Fruit fly (Drosophila melanogaster): ENCODE data around the gene CG15385.
A peak's percentile ranks its signal among the peaks of the same experiment; 100 is the strongest.

CG15385 gene

DNA sequence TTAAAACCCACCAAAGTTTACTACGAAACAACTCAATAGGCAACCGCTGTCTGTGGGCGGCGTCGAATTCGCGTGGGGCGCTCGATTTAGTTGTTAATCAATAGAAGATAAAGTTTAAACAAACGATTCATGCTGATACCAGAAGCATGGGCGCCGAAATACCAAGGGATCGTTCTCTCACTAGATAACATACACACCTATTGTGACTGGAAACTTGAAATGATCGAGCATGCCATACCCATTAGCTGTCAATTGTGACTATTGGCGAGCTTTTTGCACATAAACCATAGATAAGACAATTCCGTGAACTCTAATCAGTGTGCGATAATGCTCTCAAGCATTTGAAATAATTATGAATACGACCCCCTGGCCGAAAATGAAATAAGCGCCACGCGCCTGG, 33.0 kb downstream of the CG15385 start:
- TF ChIP-seq fd96Ca (GFP tag; IDR thresholded peaks at IDR 0.05) (0 out of 3 replicates have a peak, but pooled peaks have one; percentile 5), D1 (tag; optimal IDR thresholded peaks at IDR 0.05) (no peak), Snoo (tag; optimal IDR thresholded peaks at IDR 0.05) (no peak)

DNA sequence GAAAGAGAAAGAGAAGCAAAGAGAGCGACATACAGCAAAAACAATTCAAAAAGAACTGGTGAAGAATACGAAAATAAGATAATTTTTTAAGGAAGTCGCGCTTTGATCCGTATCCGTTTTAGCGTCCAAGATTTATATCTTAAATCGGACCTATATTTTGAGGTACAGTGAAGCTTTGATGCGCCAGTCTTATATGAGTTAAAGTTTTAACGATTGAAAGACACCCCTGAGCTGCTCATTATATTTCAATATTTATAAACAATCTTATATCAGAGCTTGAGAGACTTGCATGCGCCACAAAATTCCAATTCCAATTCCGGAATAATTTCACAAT, 33.6 kb downstream of the CG15385 start:
- TF ChIP-seq Pif1B (GFP tag; optimal IDR thresholded peaks at IDR 0.05): no peak
- no peak for TF ChIP-seq CG32121 (GFP tag; IDR thresholded peaks at IDR 0.05)
- TF ChIP-seq CG12605 (GFP tag; IDR thresholded peaks at IDR 0.05): 0 out of 2 replicates have a peak, but pooled peaks have one; percentile 23
- no peak for TF ChIP-seq CG8301 (tag; optimal IDR thresholded peaks at IDR 0.05)
- TF ChIP-seq Ets98B (GFP tag; IDR thresholded peaks at IDR 0.05): peak; percentile 19
- TF ChIP-seq CG4496 (GFP tag; IDR thresholded peaks at IDR 0.05): peak; percentile 49

DNA sequence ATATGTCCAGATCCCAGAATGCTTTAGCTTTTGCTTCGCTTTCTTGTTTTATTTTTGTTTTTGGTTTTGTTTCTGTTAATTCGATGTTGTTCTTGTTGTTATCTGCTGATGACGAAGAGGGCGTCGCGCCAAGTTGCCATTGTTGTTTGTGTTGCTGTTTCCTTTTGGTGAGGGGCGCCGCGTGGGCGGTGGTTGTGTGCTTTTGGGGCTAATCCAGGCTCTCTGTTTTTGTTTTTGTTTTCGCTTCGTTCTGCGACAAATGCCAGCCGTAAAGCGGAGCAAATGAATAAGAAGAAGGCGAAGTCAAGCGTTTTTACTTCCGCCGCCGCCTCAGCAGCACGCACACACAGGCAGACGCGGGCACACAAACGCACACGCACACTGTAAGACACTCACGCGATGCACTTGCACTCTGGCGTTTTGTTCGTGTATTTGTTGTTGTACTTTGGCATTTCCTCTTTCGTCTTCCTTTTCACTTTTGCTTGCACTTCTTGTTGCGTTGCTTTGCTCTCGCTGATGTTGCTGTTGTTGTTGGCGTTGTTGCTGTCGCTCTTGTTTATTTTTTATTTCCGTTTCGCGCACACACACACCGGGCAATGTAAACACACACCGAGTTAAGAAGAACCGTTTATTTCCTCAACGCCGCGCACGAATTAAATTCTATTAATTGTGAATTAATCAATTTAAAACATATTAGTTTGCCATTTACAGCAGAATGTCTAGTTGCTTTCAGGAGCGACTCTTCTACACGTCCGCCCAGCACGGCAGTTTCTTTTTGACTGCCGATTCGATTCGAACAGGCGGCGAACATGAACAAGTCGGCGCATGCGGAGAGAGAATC, 34.2 kb downstream of the CG15385 start, which contains the start of gene aop:
aop (minus strand) TSS at position 786 of the 841 bp plus-strand sequence.
- TF ChIP-seq Snoo (tag; optimal IDR thresholded peaks at IDR 0.05) (peak; percentile 30), CG32121 (GFP tag; IDR thresholded peaks at IDR 0.05) (no peak), Pif1A (GFP tag; optimal IDR thresholded peaks at IDR 0.05) (peak; percentile 38), CG17806 (tag; optimal IDR thresholded peaks at IDR 0.05) (no peak), D1 (tag; optimal IDR thresholded peaks at IDR 0.05) (no peak), rn (GFP tag; IDR thresholded peaks at IDR 0.05) (0 out of 2 replicates have a peak, but pooled peaks have one; percentile 36), CG8301 (tag; optimal IDR thresholded peaks at IDR 0.05) (peak; percentile 10), gl (tag; optimal IDR thresholded peaks at IDR 0.05) (peak; percentile 22), CG34367 (tag; optimal IDR thresholded peaks at IDR 0.05) (peak; percentile 42), EcR (GFP tag; optimal IDR thresholded peaks at IDR 0.05) (peak; percentile 77), CG4496 (GFP tag; IDR thresholded peaks at IDR 0.05) (0 out of 3 replicates have a peak, but pooled peaks have one; percentile 23), Ets98B (GFP tag; IDR thresholded peaks at IDR 0.05) (no peak), CG8159 (tag; optimal IDR thresholded peaks at IDR 0.05) (peak; percentile 24), Pif1B (GFP tag; optimal IDR thresholded peaks at IDR 0.05) (peak; percentile 44), CG9948 (tag; optimal IDR thresholded peaks at IDR 0.05) (peak; percentile 5), CG13204 (GFP tag; optimal IDR thresholded peaks at IDR 0.05) (peak; percentile 57), fd96Ca (GFP tag; IDR thresholded peaks at IDR 0.05) (no peak; the same call in 2 of the 3 replicates), CG10348 (GFP tag; IDR thresholded peaks at IDR 0.05) (no peak), CG12605 (GFP tag; IDR thresholded peaks at IDR 0.05) (no peak), CG15710 (tag; optimal IDR thresholded peaks at IDR 0.05) (no peak), CG14655 (GFP tag; optimal IDR thresholded peaks at IDR 0.05) (peak; percentile 30)

DNA sequence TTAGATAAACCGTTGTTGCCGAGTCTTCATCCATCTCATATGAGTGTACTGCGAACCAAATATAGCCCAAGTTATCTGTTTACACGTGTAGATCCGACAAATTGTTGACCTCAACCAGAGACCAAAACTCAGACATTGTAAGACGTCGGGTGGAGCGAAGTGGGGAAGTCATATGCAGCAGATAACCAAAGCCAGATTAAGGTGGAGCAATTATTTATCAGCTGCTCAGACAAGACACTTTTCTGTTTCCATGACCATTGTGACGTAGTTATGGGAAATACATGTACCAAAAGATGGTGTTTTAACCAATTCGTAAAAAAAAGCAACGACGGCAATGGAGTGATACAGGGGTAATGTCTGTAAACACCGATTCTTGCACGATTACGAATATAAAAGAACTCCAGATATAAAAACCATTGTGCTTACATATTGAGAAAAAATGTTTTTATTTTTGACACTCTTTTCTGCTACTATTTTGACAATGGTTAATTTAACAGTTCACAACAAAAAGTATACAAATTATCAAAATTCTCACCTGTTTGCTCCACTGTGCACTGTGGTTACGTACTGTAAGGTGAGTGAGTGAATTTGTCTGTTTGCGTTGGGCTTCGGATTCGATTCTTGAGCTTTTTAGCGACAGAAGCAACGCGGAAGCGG, 34.9 kb downstream of the CG15385 start:
- peak; percentile 50 for TF ChIP-seq CG8301 (tag; optimal IDR thresholded peaks at IDR 0.05)
- TF ChIP-seq CG4496 (GFP tag; IDR thresholded peaks at IDR 0.05): peak; percentile 69; the same call in 2 of the 3 replicates
- peak; percentile 41 for TF ChIP-seq CG17806 (tag; optimal IDR thresholded peaks at IDR 0.05)
- peak; percentile 58 for TF ChIP-seq CG14655 (GFP tag; optimal IDR thresholded peaks at IDR 0.05)
- peak; percentile 75 for TF ChIP-seq Snoo (tag; optimal IDR thresholded peaks at IDR 0.05)
- TF ChIP-seq CG8159 (tag; optimal IDR thresholded peaks at IDR 0.05): peak; percentile 66
- TF ChIP-seq CG34367 (tag; optimal IDR thresholded peaks at IDR 0.05): peak; percentile 41
- peak; percentile 33; the same call in 1 of the 2 replicates for TF ChIP-seq rn (GFP tag; IDR thresholded peaks at IDR 0.05)
- TF ChIP-seq CG15710 (tag; optimal IDR thresholded peaks at IDR 0.05): peak; percentile 45
- TF ChIP-seq CG9948 (tag; optimal IDR thresholded peaks at IDR 0.05): peak; percentile 42
- TF ChIP-seq CG10348 (GFP tag; IDR thresholded peaks at IDR 0.05): no peak
- no peak for TF ChIP-seq Ets98B (GFP tag; IDR thresholded peaks at IDR 0.05)
- peak; percentile 68 for TF ChIP-seq Pif1A (GFP tag; optimal IDR thresholded peaks at IDR 0.05)
- peak; percentile 64 for TF ChIP-seq Pif1B (GFP tag; optimal IDR thresholded peaks at IDR 0.05)
- TF ChIP-seq fd96Ca (GFP tag; IDR thresholded peaks at IDR 0.05): no peak

DNA sequence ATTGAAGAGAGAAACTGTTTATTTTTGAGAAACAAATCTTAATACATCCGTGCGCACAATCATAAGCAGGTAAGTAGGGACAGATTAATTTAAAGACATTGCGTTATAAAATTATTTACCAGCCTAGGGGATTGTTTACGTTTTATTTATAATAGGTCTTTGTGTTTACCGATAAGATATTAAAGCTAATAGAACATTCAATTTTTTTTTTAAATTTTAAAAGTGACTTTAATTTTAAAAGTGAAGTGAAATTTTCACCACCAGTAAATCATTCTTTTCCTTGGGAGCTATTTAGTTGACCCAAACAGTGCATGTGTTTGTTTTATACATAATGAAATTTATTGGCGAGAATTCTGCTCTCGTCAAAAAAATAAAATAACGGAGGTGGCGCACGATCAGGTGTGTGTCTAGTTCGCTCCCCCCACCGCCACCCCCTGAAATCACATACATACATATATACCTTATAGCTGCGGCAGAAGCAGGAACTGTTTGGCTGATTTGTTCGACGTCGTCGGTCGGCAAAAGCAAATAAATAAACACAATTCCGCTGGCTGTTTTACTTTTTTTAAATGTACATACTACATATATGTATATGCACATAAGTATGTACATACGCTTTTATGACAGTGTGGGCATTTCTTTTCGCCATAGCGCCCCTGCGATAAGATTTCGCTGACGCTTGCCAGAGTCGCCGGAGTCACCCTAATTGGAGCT, 36.3 kb downstream of the CG15385 start:
- peak; percentile 52 for TF ChIP-seq CG15710 (tag; optimal IDR thresholded peaks at IDR 0.05)
- peak; percentile 44; the same call in 2 of the 3 replicates for TF ChIP-seq CG4496 (GFP tag; IDR thresholded peaks at IDR 0.05)
- peak; percentile 33 for TF ChIP-seq CG17806 (tag; optimal IDR thresholded peaks at IDR 0.05)
- peak; percentile 17; the same call in 1 of the 3 replicates for TF ChIP-seq fd96Ca (GFP tag; IDR thresholded peaks at IDR 0.05)
- TF ChIP-seq CG8159 (tag; optimal IDR thresholded peaks at IDR 0.05): peak; percentile 73
- TF ChIP-seq CG12605 (GFP tag; IDR thresholded peaks at IDR 0.05): peak; percentile 73
- no peak for TF ChIP-seq EcR (GFP tag; optimal IDR thresholded peaks at IDR 0.05)
- TF ChIP-seq D1 (tag; optimal IDR thresholded peaks at IDR 0.05): peak; percentile 49
- TF ChIP-seq Ets98B (GFP tag; IDR thresholded peaks at IDR 0.05): peak; percentile 23; the same call in 1 of the 2 replicates
- peak; percentile 46 for TF ChIP-seq CG8301 (tag; optimal IDR thresholded peaks at IDR 0.05)
- peak; percentile 53 for TF ChIP-seq Pif1A (GFP tag; optimal IDR thresholded peaks at IDR 0.05)
- TF ChIP-seq CG9948 (tag; optimal IDR thresholded peaks at IDR 0.05): peak; percentile 46
- TF ChIP-seq CG13204 (GFP tag; optimal IDR thresholded peaks at IDR 0.05): peak; percentile 60
- peak; percentile 63 for TF ChIP-seq CG14655 (GFP tag; optimal IDR thresholded peaks at IDR 0.05)
- TF ChIP-seq Pif1B (GFP tag; optimal IDR thresholded peaks at IDR 0.05): peak; percentile 60
- TF ChIP-seq CG34367 (tag; optimal IDR thresholded peaks at IDR 0.05): peak; percentile 38
- TF ChIP-seq Snoo (tag; optimal IDR thresholded peaks at IDR 0.05): peak; percentile 20
- TF ChIP-seq gl (tag; optimal IDR thresholded peaks at IDR 0.05): peak; percentile 56
- TF ChIP-seq CG32121 (GFP tag; IDR thresholded peaks at IDR 0.05): peak; percentile 45
- no peak for TF ChIP-seq CG10348 (GFP tag; IDR thresholded peaks at IDR 0.05)
- TF ChIP-seq rn (GFP tag; IDR thresholded peaks at IDR 0.05): no peak
